Fruit fly (Drosophila melanogaster): ENCODE measurements around the gene CG12576.

DNA sequence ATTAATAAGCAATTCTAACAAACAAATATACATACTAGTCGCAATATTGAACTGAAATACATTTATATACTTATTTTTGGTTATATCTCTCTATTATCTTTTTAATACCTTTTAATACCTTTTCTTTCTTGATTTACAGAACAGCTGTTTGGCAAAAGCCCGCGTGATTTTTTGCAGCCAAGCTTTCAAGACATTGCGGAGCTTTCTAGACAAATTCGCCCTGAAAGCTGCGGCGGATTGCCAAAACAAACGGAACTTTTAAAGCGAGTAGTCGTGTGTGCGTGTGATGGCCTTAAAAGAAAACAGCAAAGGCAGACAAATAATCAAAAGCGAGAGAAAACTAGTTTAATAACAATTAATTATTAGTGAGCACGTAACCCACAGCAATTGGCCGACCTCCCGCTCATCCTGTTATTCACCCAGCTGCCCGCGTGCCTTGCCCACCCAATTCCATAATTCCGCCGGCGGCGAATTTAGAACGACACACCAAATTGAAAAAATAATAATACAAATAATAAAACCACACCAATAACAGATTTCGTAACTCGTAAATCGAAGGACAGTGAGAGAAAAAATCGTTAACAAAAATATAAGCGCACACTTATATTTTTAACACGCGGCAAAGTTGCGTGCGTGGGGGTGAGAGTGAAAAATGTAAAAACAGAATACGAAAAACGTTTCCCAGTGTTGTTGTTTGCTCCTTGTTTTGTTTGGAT lies 4.9 kb upstream of the CG12576 start:
- TF ChIP-seq CG6654 (GFP tag; optimal IDR thresholded peaks at IDR 0.05): no peak
- TF ChIP-seq dati (GFP tag; IDR thresholded peaks at IDR 0.05): no peak
- TF ChIP-seq CG6175 (GFP tag; IDR thresholded peaks at IDR 0.05): no peak
- TF ChIP-seq pum (GFP tag; optimal IDR thresholded peaks at IDR 0.05): no peak
- TF ChIP-seq lbe (GFP tag; optimal IDR thresholded peaks at IDR 0.05): peak; percentile 11
- no peak for TF ChIP-seq CG3847 (GFP tag; IDR thresholded peaks at IDR 0.05)
- no peak for TF ChIP-seq sisA (GFP tag; IDR thresholded peaks at IDR 0.05)
- TF ChIP-seq stc (GFP tag; IDR thresholded peaks at IDR 0.05): no peak
- TF ChIP-seq CG30403 (GFP tag; optimal IDR thresholded peaks at IDR 0.05): no peak
- TF ChIP-seq bcd (GFP tag; optimal IDR thresholded peaks at IDR 0.05): no peak

Measured in whole organism, embryonic.